Fruit fly (Drosophila melanogaster) whole organism, larva: Measurements from ENCODE around the gene Men-b.

ENCODE experiments used
- noc ChIP-seq: fragments of 200-800 bp; sonication (Bioruptor generic); optimal IDR thresholded peaks from 3 replicates; lab custom pipeline; 2019; ENCODE audit warnings: missing biosample characterization, mild to moderate bottlenecking, missing genetic modification characterization, moderate library complexity

Men-b gene

DNA sequence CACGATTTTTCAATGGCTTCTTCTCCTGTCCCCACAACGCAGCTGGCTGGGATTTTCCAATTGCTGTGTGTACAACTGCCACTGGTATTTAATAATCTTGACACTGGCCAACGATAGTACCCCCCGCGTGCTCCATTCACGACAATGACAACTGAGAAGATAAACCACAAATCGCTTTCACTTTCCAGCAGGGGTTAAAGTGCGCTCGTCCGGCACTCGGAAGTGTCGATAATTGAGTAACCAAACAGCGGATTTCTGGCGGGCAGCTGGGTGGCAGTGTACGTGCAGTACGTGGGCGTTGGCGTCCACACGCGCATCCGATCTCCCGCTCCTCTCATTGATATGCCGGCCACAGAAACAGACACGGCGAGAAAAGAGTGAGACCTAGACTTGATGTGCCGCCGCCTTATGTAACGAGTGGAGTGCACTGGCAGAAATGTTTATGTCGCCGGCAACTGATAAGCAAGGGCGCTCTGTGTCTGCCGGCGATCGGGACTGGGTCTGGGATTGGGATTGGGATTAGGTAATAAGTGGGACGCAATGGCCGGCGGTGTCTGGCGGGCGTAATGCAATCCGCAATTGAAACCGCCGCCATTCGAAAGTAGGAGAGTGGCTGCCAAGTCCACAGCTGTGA, 16.6 kb upstream of the Men-b start:
- no peak for TF ChIP-seq noc

DNA sequence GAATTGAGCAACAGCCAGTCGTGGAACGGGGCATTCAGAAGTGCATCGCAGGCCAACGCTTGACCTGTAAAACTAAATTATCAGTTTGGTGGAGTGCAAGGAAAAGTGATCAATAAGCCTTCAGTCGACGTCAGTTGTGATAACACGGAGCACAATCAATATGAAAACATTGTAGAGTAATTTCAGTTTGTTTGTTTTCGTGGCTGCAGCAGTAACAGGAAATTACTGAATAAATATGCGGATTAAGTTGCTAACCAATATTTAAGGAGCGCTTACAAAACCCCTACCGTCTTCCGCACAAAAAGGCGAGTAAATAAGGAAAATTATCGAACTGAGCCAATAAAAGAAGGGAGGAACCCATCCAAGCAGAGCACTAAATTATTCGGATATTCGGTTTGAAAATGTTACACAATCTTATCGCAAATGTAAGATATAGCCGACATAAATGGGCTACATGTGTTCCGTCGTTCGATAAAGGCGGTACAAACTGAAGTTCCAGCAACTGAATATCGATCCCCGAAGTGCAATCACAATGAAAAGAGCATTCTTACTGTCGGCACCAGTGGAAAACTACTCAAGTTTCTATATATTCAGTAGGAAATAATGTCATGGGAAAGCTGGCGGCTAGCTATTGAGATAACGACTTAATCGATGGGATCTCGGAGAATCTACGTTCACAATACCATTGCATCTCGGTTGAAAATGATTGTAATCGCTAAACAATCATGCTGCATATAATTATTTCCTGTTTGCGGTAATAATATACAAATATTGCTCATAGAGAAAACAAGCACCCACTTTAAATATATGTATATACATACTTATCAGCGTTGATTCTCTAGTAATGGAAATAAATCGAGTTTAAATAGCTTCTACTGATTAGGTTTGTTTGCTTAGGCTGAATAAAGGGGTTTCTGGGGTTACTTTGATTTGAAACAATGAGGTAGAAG, 15.5 kb upstream of the Men-b start:
- TF ChIP-seq noc = no peak

- TF ChIP-seq noc = no peak
These were observed 13.5 kb upstream of the Men-b start for dm6 chr3R:27137914-27138323.

DNA sequence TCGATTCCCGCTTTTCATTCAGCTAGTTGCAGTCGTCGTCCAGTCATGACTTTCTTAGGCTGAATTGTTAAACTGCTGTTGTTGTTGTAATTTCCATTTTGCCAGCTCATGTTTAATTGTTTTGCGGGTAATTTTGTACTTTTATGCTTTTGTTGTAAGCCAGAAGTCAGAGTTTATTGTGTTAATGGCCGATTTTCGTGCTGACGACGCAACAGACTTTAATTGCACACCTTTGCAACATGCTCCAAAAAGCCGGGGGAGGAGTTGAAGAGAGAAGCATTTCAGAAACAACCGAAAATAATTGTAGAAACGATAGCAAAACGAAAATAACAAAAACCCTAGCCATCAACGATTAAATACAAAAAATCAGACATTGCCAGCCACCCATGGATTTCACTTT, 12.8 kb upstream of the Men-b start:
- TF ChIP-seq noc = no peak

dm6 chr3R:27139963-27140362, 11.5 kb upstream of the Men-b start:
- no peak for TF ChIP-seq noc

- peak; percentile 6 for TF ChIP-seq noc
These were observed 2.4 kb upstream of the Men-b start for dm6 chr3R:27148812-27149769.

- TF ChIP-seq noc = no peak
These were observed 1.4 kb upstream of the Men-b start for dm6 chr3R:27149884-27150676.

- peak; percentile 46 for TF ChIP-seq noc
These were observed 562 bp upstream of the Men-b start, which contains the start of gene CG6051 for dm6 chr3R:27150685-27151515. TSS of gene CG6051 (minus strand) at chr3R:27151069.

dm6 chr3R:27152129-27152968, 887 bp downstream of the Men-b start:
- peak; percentile 72 for TF ChIP-seq noc

DNA sequence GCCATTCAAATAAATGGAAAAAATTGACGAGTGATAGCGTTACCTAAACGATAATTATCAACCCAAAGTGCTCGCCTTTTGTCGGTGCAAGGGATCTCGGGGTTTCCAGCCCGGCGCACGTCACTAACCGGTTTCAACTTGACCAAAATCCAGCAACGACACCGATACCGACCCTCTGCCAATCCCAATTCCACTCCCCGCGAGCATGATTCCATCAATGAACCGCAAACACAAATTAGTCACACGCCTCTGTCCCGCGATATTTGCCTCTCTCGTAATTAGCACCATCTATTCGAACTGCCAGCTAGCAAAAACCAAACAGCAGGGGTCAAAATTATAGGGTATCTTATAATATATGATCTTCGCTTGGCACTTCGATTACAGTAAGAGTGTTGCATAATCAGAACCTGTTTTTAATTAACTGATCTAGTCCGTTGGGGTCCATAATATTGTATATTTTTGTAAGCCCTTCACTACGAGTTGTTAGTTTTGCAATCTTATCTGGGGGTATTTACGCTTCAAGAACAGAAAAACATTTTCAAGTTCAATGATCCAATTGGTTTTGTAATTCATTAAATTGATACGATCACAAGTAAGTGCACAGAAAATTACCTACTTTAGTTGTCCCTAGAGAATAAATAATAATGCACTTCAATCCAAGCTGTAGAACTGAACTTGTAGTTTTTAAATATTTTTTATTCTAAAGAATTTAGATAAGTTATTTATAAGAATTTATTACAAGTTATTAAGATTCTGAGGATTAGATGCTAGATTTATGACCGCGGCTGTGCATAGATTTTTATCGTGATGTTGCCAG, 1.8 kb downstream of the Men-b start:
- peak; percentile 78 for TF ChIP-seq noc

- TF ChIP-seq noc = no peak
These were observed 2.5 kb downstream of the Men-b start for dm6 chr3R:27154001-27154400.

dm6 chr3R:27157814-27158213, 6.4 kb downstream of the Men-b start, which contains the start of gene grass:
TSS of gene grass (plus strand) at chr3R:27157948.
- TF ChIP-seq noc = peak; percentile 33

dm6 chr3R:27159870-27160269, 8.4 kb downstream of the Men-b start:
- no peak for TF ChIP-seq noc
